Worm (Caenorhabditis elegans) whole organism, dauer: ENCODE measurements around the gene Y6E2A.4.

Source experiments
- unc-62 ChIP-seq: sonication (generic microtip); optimal IDR thresholded peaks from 2 replicates; lab custom pipeline; 2017; ENCODE audit warnings: missing biosample characterization, missing genetic modification reagents, missing genetic modification characterization

The Y6E2A.4 gene

ce11 chrV:15726610-15727009 lies 10.0 kb upstream of the Y6E2A.4 start, which contains the start of the genes irld-57 and sfxn-1.3:
Gene irld-57, minus strand, starts transcription at chrV:15726710.
Gene sfxn-1.3, plus strand, starts transcription at chrV:15726841.
- TF ChIP-seq unc-62 (GFP tag; lab: Kevin White, UChicago): no peak

- TF ChIP-seq unc-62 (GFP tag; lab: Kevin White, UChicago): no peak
Measured at ce11 chrV:15721888-15722287, 5.3 kb upstream of the Y6E2A.4 start, which contains the start of gene srh-140. Gene srh-140, plus strand, starts transcription at chrV:15722188.

ce11 chrV:15721431-15721830 lies 4.9 kb upstream of the Y6E2A.4 start:
- TF ChIP-seq unc-62 (GFP tag; lab: Kevin White, UChicago): no peak

- TF ChIP-seq unc-62 (GFP tag; lab: Kevin White, UChicago): no peak
Measured at ce11 chrV:15719570-15719969, 3.0 kb upstream of the Y6E2A.4 start, which contains the start of gene Y6E2A.7. Gene Y6E2A.7, plus strand, starts transcription at chrV:15719870.

ce11 chrV:15718562-15718961 lies 2.0 kb upstream of the Y6E2A.4 start, which contains the start of gene Y6E2A.5:
Gene Y6E2A.5, minus strand, starts transcription at chrV:15718662.
- no peak for TF ChIP-seq unc-62 (GFP tag; lab: Kevin White, UChicago)

ce11 chrV:15715636-15716035 lies 943 bp downstream of the Y6E2A.4 start:
- TF ChIP-seq unc-62 (GFP tag; lab: Kevin White, UChicago): no peak

ce11 chrV:15712385-15712784 lies 4.2 kb downstream of the Y6E2A.4 start:
- no peak for TF ChIP-seq unc-62 (GFP tag; lab: Kevin White, UChicago)

ce11 chrV:15711898-15712297 lies 4.7 kb downstream of the Y6E2A.4 start, which contains the start of gene str-101:
Gene str-101, minus strand, starts transcription at chrV:15711998.
- TF ChIP-seq unc-62 (GFP tag; lab: Kevin White, UChicago): no peak

ce11 chrV:15710401-15710800 lies 6.2 kb downstream of the Y6E2A.4 start, which contains the start of gene Y6E2A.1:
Gene Y6E2A.1, minus strand, starts transcription at chrV:15710501.
- no peak for TF ChIP-seq unc-62 (GFP tag; lab: Kevin White, UChicago)

- TF ChIP-seq unc-62 (GFP tag; lab: Kevin White, UChicago): no peak
Measured at ce11 chrV:15707982-15708381, 8.6 kb downstream of the Y6E2A.4 start.

ce11 chrV:15704745-15705144 lies 11.8 kb downstream of the Y6E2A.4 start, which contains the start of gene twk-34:
Gene twk-34, plus strand, starts transcription at chrV:15704960.
- TF ChIP-seq unc-62 (GFP tag; lab: Kevin White, UChicago): no peak

ce11 chrV:15702263-15702662 lies 14.3 kb downstream of the Y6E2A.4 start, which contains the start of gene nhr-53:
Gene nhr-53, minus strand, starts transcription at chrV:15702363.
- no peak for TF ChIP-seq unc-62 (GFP tag; lab: Kevin White, UChicago)

ce11 chrV:15699799-15700198 lies 16.8 kb downstream of the Y6E2A.4 start, which contains the start of gene nhr-199:
Gene nhr-199, minus strand, starts transcription at chrV:15699899.
- no peak for TF ChIP-seq unc-62 (GFP tag; lab: Kevin White, UChicago)

- TF ChIP-seq unc-62 (GFP tag; lab: Kevin White, UChicago): no peak
Measured at ce11 chrV:15698099-15698498, 18.5 kb downstream of the Y6E2A.4 start, which contains the start of gene srx-29. Gene srx-29, minus strand, starts transcription at chrV:15698199.

ce11 chrV:15693682-15694081 lies 22.9 kb downstream of the Y6E2A.4 start, which contains the start of gene nhr-198:
Gene nhr-198, plus strand, starts transcription at chrV:15693994.
- no peak for TF ChIP-seq unc-62 (GFP tag; lab: Kevin White, UChicago)

- no peak for TF ChIP-seq unc-62 (GFP tag; lab: Kevin White, UChicago)
Measured at ce11 chrV:15689952-15690351, 26.6 kb downstream of the Y6E2A.4 start, which contains the start of gene nhr-268. Gene nhr-268, plus strand, starts transcription at chrV:15690252.

- no peak for TF ChIP-seq unc-62 (GFP tag; lab: Kevin White, UChicago)
Measured at ce11 chrV:15687660-15688059, 28.9 kb downstream of the Y6E2A.4 start, which contains the start of gene nhr-197. Gene nhr-197, plus strand, starts transcription at chrV:15687960.
